Worm (Caenorhabditis elegans): ENCODE measurements around the gene ifd-2.

The ifd-2 gene

DNA sequence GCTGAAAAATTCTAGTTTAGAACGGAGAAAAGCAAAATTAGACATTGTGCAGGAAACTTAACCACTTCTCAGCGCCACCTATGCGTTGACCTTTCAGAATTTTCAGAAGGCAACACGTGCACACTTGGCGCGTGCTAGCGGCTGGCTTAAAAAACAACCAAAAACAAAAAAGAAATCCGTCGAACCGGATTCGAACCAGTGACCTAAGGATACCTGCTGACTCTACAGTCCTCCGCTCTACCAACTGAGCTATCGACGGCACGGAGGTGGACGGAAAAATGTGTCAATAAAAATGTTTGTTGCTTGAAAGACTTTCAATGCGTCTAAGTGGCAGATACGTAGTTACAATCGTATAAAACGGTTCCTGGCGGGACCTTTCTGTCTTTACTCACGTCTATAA is 49.5 kb upstream of the ifd-2 start (continued):
- TF ChIP-seq hmg-20 (GFP tag; IDR thresholded peaks at IDR 0.05) (no peak), repo-1 (tag; optimal IDR thresholded peaks at IDR 0.05) (no peak), unc-62 (GFP tag; optimal IDR thresholded peaks at IDR 0.05) (no peak), ztf-25 (GFP tag; IDR thresholded peaks at IDR 0.05) (no peak), nhr-120 (GFP tag; IDR thresholded peaks at IDR 0.05) (no peak), bed-2 (GFP tag; IDR thresholded peaks at IDR 0.05) (no peak), zim-3 (tag; optimal IDR thresholded peaks at IDR 0.05) (no peak)

DNA sequence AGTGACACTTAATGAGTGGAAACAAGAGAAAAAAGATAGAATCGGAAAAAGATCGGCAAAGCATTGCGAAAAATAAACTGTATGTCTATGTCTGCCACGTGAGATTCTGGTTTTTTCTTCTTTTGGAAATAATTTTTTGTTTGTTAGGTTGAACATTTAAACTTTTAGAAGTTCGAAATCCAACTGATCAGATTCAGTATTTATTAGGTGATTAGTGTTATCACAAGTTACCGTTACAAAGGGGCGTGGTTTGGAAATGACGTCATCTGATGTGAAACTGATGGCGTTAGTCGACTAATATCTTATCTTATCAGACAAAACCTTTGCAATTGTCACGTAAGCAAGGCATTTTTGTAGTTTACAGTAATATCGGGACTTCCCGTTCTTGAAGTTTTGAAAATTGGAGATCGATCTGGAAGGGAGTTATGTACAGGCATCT is 48.6 kb upstream of the ifd-2 start:
- TF ChIP-seq gei-17 (GFP tag; optimal IDR thresholded peaks at IDR 0.05) = no peak
- no peak for TF ChIP-seq nhr-80 (tag; optimal IDR thresholded peaks at IDR 0.05)
- TF ChIP-seq tbp1 (GFP tag; optimal IDR thresholded peaks at IDR 0.05) = no peak
- no peak for TF ChIP-seq F10E7.11 (tag; optimal IDR thresholded peaks at IDR 0.05)
- TF ChIP-seq ZK185.1 (tag; optimal IDR thresholded peaks at IDR 0.05; ENCODE audit: poor library complexity, severe bottlenecking) = no peak
- TF ChIP-seq unc-130 (GFP tag; optimal IDR thresholded peaks at IDR 0.05) = no peak
- TF ChIP-seq ztf-6 (GFP tag; IDR thresholded peaks at IDR 0.05) = no peak
- no peak for TF ChIP-seq rcor-1 (GFP tag; IDR thresholded peaks at IDR 0.05)
- TF ChIP-seq cebp-2 (GFP tag; IDR thresholded peaks at IDR 0.05) = no peak
- no peak for TF ChIP-seq D2030.7 (GFP tag; IDR thresholded peaks at IDR 0.05)
- no peak for TF ChIP-seq F57A8.1 (GFP tag; optimal IDR thresholded peaks at IDR 0.05)
- TF ChIP-seq xnd-1 (tag; optimal IDR thresholded peaks at IDR 0.05) = no peak
- TF ChIP-seq somi-1 (GFP tag; optimal IDR thresholded peaks at IDR 0.05) = peak; percentile 53
- no peak for TF ChIP-seq lag-1 (GFP tag; IDR thresholded peaks at IDR 0.05)
- no peak for TF ChIP-seq lin-35 (GFP tag; optimal IDR thresholded peaks at IDR 0.05)
- TF ChIP-seq ceh-79 (tag; optimal IDR thresholded peaks at IDR 0.05) = no peak
- 0 out of 2 replicates have a peak, but pooled peaks have one; percentile 40 for TF ChIP-seq C06A6.2 (GFP tag; conservative IDR thresholded peaks at IDR 0.05)
- peak; percentile 72; the same call in 1 of the 2 replicates for TF ChIP-seq lin-26 (GFP tag; IDR thresholded peaks at IDR 0.05)
- TF ChIP-seq F33H1.4 (GFP tag; IDR thresholded peaks at IDR 0.05) = no peak
- TF ChIP-seq rpc-1 (optimal IDR thresholded peaks at IDR 0.05) = no peak
- no peak for TF ChIP-seq rpc-1 (tag; optimal IDR thresholded peaks at IDR 0.05)
- no peak for TF ChIP-seq B0336.3 (GFP tag; IDR thresholded peaks at IDR 0.05)
- no peak; the same call in 1 of the 2 replicates for TF ChIP-seq K11D2.4 (GFP tag; IDR thresholded peaks at IDR 0.05)
- peak; percentile 90 for TF ChIP-seq atf-7 (tag; optimal IDR thresholded peaks at IDR 0.05)
- TF ChIP-seq nhr-179 (tag; optimal IDR thresholded peaks at IDR 0.05) = no peak
- peak; percentile 80 for TF ChIP-seq lin-40 (tag; optimal IDR thresholded peaks at IDR 0.05)
- no peak for TF ChIP-seq chd-7 (tag; optimal IDR thresholded peaks at IDR 0.05)
- TF ChIP-seq bed-1 (GFP tag; IDR thresholded peaks at IDR 0.05) = no peak
- TF ChIP-seq ztf-28 (GFP tag; IDR thresholded peaks at IDR 0.05) = no peak
- TF ChIP-seq athp-1 (tag; optimal IDR thresholded peaks at IDR 0.05) = no peak
- no peak for TF ChIP-seq nhr-120 (GFP tag; IDR thresholded peaks at IDR 0.05)
- TF ChIP-seq Y79H2A.3 (GFP tag; conservative IDR thresholded peaks at IDR 0.05) = no peak
- TF ChIP-seq cebp-1 (GFP tag; IDR thresholded peaks at IDR 0.05) = no peak
- no peak for TF ChIP-seq cebp-1 (tag; optimal IDR thresholded peaks at IDR 0.05)
- no peak for TF ChIP-seq Y56A3A.18 (GFP tag; IDR thresholded peaks at IDR 0.05)
- TF ChIP-seq madf-8 (GFP tag; conservative IDR thresholded peaks at IDR 0.05) = no peak
- no peak for TF ChIP-seq ceh-91 (GFP tag; IDR thresholded peaks at IDR 0.05)
- no peak for TF ChIP-seq sea-2 (GFP tag; IDR thresholded peaks at IDR 0.05)
- no peak for TF ChIP-seq F37B4.10 (GFP tag; IDR thresholded peaks at IDR 0.05)
- TF ChIP-seq him-1 (tag; optimal IDR thresholded peaks at IDR 0.05) = no peak
- no peak for TF ChIP-seq snpc-4 (GFP tag; optimal IDR thresholded peaks at IDR 0.05)
- TF ChIP-seq snpc-4 (tag; optimal IDR thresholded peaks at IDR 0.05) = no peak
- no peak for TF ChIP-seq sdz-38 (tag; optimal IDR thresholded peaks at IDR 0.05)
- no peak for TF ChIP-seq nhr-27 (tag; optimal IDR thresholded peaks at IDR 0.05)

All from whole organism, young adult.